Worm (Caenorhabditis elegans) whole organism, L4/young adult: ENCODE results near the gene F22E5.17.
"Not testable (repeated sequence)": the region's sequence is repeated elsewhere in the genome, so short reads cannot be mapped to it uniquely, and the experiment has no call there.

Experiments used
- W03F9.2 ChIP-seq: fragments of 150-350 bp; optimal IDR thresholded peaks from 2 replicates; lab custom pipeline; 2014; ENCODE audit warnings: missing biosample characterization, missing genetic modification characterization
- dao-5 ChIP-seq: sonication (generic microtip); optimal IDR thresholded peaks from 2 replicates; lab custom pipeline; 2016; ENCODE audit warnings: missing genotype, missing genetic modification characterization, moderate library complexity, missing compliant biosample characterization
- him-1 ChIP-seq: sonication (generic microtip); optimal IDR thresholded peaks from 2 replicates; lab custom pipeline; 2016; ENCODE audit warnings: missing genotype, missing genetic modification reagents, missing genetic modification characterization, missing compliant biosample characterization

F22E5.17 gene

ce11 chrII:2656606-2657005 lies 21.2 kb upstream of the F22E5.17 start, which contains the start of gene sri-47:
sri-47 (plus strand) TSS chrII:2656906.
- TF ChIP-seq him-1 (tag; lab: Kevin White, UChicago) = no peak

DNA sequence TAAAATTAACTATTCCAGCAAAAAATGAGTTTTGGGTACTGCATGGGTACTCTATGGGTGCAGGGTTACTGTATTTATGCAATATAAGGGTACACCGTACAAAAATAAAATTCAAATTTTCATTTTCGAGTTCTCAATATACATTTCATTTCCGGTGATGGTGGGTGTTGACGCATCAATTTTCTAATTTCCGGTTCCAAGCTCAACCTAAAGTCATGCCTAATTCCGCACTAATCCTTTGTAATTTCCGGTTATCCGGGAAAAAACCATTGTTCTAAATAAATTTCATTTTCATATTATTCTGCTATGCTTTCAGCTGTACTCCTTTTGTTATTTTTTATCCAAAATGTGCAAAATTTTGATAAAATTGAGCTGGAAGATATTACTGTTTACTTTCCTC lies 18.5 kb upstream of the F22E5.17 start, which contains the start of gene gcy-21:
Gene gcy-21, plus strand, starts transcription at position 301 of the 400 bp plus-strand sequence.
- no peak for TF ChIP-seq him-1 (tag; lab: Kevin White, UChicago)
- TF ChIP-seq W03F9.2 (tag; lab: Kevin White, UChicago) = no peak
- no peak for TF ChIP-seq dao-5 (tag; lab: Kevin White, UChicago)

- TF ChIP-seq dao-5, him-1, W03F9.2 (tag; lab: Kevin White, UChicago): not testable (repeated sequence)
Measured at ce11 chrII:2665081-2665480, 12.8 kb upstream of the F22E5.17 start, which contains the start of gene F22E5.2. F22E5.2 (plus strand) TSS chrII:2665381.

DNA sequence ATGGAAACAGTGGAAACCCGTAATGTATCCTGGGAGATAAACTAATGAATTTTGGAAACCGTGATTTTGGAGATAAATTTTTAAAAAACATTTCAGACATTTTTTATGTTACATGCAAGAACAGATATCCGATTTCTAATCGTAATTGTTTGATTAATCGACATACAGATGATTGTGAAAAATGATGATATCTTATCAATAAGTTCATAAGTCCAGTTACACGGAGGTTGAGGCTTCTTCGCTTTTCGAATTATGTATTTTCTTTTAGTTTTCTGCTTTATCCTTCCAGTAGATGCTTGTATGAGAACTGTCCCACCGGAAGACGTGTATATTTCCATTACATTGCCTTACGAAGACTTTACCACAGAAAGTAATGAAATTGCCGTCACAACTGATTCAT lies 12.2 kb upstream of the F22E5.17 start, which contains the start of gene F22E5.22:
Gene F22E5.22, plus strand, starts transcription at position 301 of the 400 bp plus-strand sequence.
- TF ChIP-seq him-1 (tag; lab: Kevin White, UChicago) (no peak), dao-5 (tag; lab: Kevin White, UChicago) (no peak), W03F9.2 (tag; lab: Kevin White, UChicago) (no peak)

DNA sequence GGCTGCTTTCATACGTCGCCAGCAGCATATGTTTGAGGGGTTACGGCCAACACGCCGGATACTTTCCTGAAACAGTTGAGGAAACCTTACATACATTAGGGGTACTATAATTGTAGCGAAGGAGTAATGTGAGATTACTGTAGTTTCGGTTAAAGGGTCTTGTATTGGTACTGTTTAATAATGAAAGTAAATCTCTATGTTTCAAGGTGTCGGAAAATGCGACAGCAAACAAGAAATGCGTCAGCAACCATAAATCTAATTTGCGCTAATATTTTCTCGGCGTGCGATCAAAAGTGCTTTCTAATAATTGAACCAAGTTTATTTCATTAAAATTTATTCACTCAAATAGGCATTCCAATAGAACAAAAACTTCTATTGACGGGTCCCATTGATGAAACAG lies 5.5 kb upstream of the F22E5.17 start, which contains the start of gene sri-57:
Gene sri-57, minus strand, starts transcription at position 101 of the 400 bp plus-strand sequence.
- TF ChIP-seq him-1, dao-5, W03F9.2 (tag; lab: Kevin White, UChicago): not testable (repeated sequence)

DNA sequence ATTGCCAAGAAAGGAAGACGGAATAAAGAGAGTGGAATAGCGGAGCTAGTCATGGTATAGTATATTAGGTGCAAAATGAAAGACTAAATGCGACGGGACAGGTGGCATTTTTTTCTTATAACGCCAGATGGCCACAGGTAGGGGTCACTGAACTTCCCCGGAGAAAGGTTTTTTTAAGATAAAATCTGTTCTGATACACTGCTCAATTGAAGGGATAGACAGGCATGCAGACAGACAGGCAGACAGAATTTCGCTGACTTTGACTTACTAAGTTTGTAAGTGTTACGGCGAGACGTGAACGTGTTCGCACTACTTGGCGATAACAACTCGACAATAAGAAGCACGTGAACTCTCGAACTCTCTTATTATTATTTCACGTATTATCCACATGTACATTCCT lies 4.3 kb upstream of the F22E5.17 start, which contains the start of the genes F22E5.20 and F22E5.1:
Gene F22E5.20, minus strand, starts transcription at position 101 of the 400 bp plus-strand sequence.
Gene F22E5.1, plus strand, starts transcription at position 242 of the 400 bp plus-strand sequence.
- TF ChIP-seq W03F9.2, dao-5, him-1 (tag; lab: Kevin White, UChicago): not testable (repeated sequence)

DNA sequence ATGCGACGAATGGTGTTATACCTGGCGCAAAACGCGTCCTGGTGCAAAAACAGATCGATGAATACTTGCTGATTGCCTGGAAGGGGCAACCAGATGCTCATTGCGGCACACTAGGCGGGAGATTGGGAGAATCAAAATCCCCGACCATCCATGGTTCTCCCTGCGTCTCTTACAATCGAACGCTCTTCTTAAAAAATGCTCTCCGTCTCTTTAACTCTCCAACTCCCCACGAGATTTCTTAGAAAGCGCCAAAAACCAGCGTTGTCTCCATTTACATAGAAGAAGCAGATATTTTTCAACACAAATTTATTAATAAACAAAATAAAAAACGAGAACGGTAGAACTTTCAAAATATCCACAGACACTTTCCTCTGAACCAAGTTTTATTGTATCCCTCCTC lies 3.3 kb downstream of the F22E5.17 start, which contains the start of gene F34D6.1:
Gene F34D6.1, minus strand, starts transcription at position 101 of the 400 bp plus-strand sequence.
- TF ChIP-seq W03F9.2 (tag; lab: Kevin White, UChicago) (no peak), dao-5 (tag; lab: Kevin White, UChicago) (no peak), him-1 (tag; lab: Kevin White, UChicago) (no peak)

DNA sequence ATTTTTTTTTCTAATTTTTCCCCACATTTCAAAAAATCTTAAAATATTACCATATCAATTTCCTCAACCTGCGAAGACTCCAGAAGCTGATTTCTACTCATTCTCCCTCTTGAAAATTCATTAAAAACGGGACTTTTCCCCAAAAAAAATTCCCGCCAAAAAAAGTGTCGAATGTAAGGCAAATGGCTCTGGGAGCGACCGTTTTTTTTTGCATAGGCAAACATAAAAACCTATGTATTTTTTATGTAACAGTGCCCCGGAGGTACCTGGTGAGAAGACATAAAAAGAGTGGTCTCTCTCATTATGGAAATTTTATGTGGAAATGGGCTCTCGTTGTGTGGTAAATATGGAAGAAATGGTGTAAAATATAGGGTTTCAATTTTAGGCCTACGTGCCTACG lies 6.4 kb downstream of the F22E5.17 start, which contains the start of gene ceh-87:
Gene ceh-87, minus strand, starts transcription at position 101 of the 400 bp plus-strand sequence.
- TF ChIP-seq dao-5 (tag; lab: Kevin White, UChicago) (no peak), W03F9.2 (tag; lab: Kevin White, UChicago) (no peak), him-1 (tag; lab: Kevin White, UChicago) (no peak)

DNA sequence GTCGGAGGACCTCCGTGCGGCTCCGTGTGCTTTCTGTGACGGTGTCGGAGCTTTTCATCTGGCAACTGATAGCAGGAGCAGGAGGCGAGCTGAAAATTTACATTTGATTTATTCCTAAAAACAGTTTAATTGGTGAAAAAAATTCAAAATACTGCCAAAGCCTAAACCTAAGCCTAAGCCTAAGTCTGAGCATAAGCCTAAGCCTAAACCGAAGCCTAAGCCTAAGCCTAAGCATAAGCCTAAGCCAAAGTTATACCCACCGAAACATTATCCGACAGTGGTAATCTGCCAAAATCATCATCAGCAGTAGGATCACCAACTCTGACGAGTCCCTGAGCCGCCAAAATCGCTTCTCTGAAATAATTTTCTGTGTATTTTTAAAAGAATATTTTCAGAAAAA lies 6.9 kb downstream of the F22E5.17 start:
- TF ChIP-seq W03F9.2 (tag; lab: Kevin White, UChicago) (no peak), him-1 (tag; lab: Kevin White, UChicago) (no peak), dao-5 (tag; lab: Kevin White, UChicago) (no peak)

DNA sequence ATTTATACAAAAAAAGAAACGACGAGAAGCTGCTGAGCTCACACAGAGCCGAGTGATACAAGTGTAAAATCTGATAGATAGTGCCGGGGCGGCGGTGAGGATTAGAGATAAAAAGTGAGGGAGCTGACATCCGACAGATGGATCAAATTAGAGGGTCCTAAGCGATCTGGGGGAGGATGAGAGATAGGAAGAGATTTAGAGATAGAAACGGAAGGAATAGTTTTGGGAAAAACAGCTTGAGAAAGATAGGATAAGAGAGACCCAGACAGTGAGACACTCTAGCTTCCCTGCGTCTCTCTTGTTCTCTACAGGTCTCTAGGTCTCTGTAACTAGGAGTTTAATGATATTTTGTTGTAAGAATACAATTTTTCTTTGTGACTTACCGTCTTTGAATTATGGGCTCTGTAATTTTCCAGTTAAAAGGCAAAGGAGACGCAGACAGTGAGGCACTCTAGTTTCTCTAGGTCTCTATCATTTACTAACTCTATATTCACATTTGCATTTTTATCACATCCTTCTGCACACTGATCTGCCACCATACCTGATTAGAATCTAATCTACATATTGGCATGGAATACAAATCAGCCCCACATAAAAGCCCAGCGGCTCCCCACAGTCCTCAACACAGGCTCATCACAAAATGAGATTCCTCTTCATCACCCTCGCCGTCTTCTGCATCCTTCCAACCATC lies 9.3 kb downstream of the F22E5.17 start, which contains the start of the genes sup-9 and nspf-1:
Gene sup-9, minus strand, starts transcription at position 43 of the 691 bp plus-strand sequence.
Gene nspf-1, plus strand, starts transcription at position 641 of the 691 bp plus-strand sequence.
- TF ChIP-seq him-1 (tag; lab: Kevin White, UChicago) (no peak), dao-5 (tag; lab: Kevin White, UChicago) (no peak), W03F9.2 (tag; lab: Kevin White, UChicago) (no peak)

ce11 chrII:2688616-2689015 lies 10.8 kb downstream of the F22E5.17 start, which contains the start of gene nspf-2:
nspf-2 (plus strand) TSS chrII:2688916.
- not testable (repeated sequence) for TF ChIP-seq him-1, dao-5, W03F9.2 (tag; lab: Kevin White, UChicago)

- no peak for TF ChIP-seq him-1 (tag; lab: Kevin White, UChicago)
- TF ChIP-seq dao-5 (tag; lab: Kevin White, UChicago) = no peak
Measured at ce11 chrII:2690080-2690479, 12.2 kb downstream of the F22E5.17 start, which contains the start of gene nspf-3. nspf-3 (minus strand) TSS chrII:2690180.

DNA sequence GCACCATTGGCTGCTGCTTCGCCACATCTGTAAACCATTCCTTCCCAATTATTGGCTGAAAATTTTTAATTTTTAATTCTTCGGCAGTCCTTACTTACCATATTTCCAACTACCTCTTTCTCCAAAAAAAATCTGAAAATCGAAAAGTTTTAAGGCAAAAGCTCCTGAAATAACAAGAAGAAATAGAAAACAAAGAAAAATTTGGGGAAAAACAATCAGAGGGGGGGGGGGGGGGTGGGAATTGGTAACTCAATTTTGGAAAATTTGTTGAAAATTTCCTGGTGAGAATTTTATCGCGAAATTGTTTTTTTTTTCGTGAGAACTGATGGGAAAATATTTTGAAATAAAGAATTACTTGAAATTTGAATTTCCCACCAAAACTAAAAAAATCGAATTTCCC lies 14.6 kb downstream of the F22E5.17 start, which contains the start of gene set-11:
Gene set-11, minus strand, starts transcription at position 101 of the 400 bp plus-strand sequence.
- TF ChIP-seq him-1 (tag; lab: Kevin White, UChicago) (no peak), dao-5 (tag; lab: Kevin White, UChicago) (no peak), W03F9.2 (tag; lab: Kevin White, UChicago) (no peak)
